Fruit fly (Drosophila melanogaster) whole organism, prepupa: ENCODE data around the gene Pp4-19C.

Experiments
- CG10631 ChIP-seq: fragments of 200-800 bp; sonication (Bioruptor generic); optimal IDR thresholded peaks from 2 replicates; lab custom pipeline; 2016; ENCODE audit warnings: missing biosample characterization, missing genetic modification characterization
- CG11294 ChIP-seq: fragments of 200-800 bp; sonication (Bioruptor generic); IDR thresholded peaks from 2 replicates; pipeline ENCODE4 v1.3.6; 2022; ENCODE audit warnings: missing biosample characterization, missing genetic modification characterization
- CG11762 ChIP-seq: fragments of 200-800 bp; sonication (Bioruptor generic); optimal IDR thresholded peaks from 3 replicates; lab custom pipeline; 2016; ENCODE audit warnings: missing biosample characterization, missing genetic modification characterization; ENCODE audit not compliant: insufficient read depth
- CG11902 ChIP-seq: fragments of 200-800 bp; sonication (Bioruptor generic); optimal IDR thresholded peaks from 3 replicates; lab custom pipeline; 2016; ENCODE audit warnings: missing biosample characterization, missing genetic modification characterization
- CG1621 ChIP-seq: fragments of 200-800 bp; sonication (Bioruptor generic); optimal IDR thresholded peaks from 3 replicates; lab custom pipeline; 2018; ENCODE audit warnings: missing biosample characterization, mild to moderate bottlenecking, missing genetic modification characterization
- CG3032 ChIP-seq: fragments of 200-800 bp; optimal IDR thresholded peaks from 2 replicates; lab custom pipeline; 2019; ENCODE audit warnings: missing biosample characterization, mild to moderate bottlenecking, missing genetic modification characterization, moderate library complexity
- CG31627 ChIP-seq: fragments of 200-800 bp; sonication (Bioruptor generic); optimal IDR thresholded peaks from 3 replicates; lab custom pipeline; 2016; ENCODE audit warnings: missing biosample characterization, missing genetic modification characterization
- CG32006 ChIP-seq: fragments of 200-800 bp; sonication (Bioruptor generic); optimal IDR thresholded peaks from 3 replicates; lab custom pipeline; 2017; ENCODE audit warnings: missing biosample characterization, mild to moderate bottlenecking, missing genetic modification characterization
- CG34406 ChIP-seq: fragments of 200-800 bp; sonication (Bioruptor generic); optimal IDR thresholded peaks from 3 replicates; lab custom pipeline; 2016; ENCODE audit warnings: missing biosample characterization, missing genetic modification characterization
- CG3919 ChIP-seq: fragments of 200-800 bp; sonication (Bioruptor generic); optimal IDR thresholded peaks from 3 replicates; lab custom pipeline; 2016; ENCODE audit warnings: missing biosample characterization, missing genetic modification characterization
- CG6276 ChIP-seq: fragments of 200-800 bp; sonication (Bioruptor generic); optimal IDR thresholded peaks from 2 replicates; lab custom pipeline; 2017; ENCODE audit warnings: missing biosample characterization, mild to moderate bottlenecking, missing genetic modification characterization
- CG7368 ChIP-seq: fragments of 200-800 bp; sonication (Bioruptor generic); optimal IDR thresholded peaks from 3 replicates; lab custom pipeline; 2016; ENCODE audit warnings: missing biosample characterization, missing genetic modification characterization
- CG8119 ChIP-seq: fragments of 200-800 bp; sonication (Bioruptor generic); IDR thresholded peaks from 3 replicates; pipeline ENCODE4 v1.3.6; 2022; ENCODE audit warnings: missing biosample characterization, missing genetic modification characterization
- CG9139 ChIP-seq: fragments of 200-800 bp; sonication (Bioruptor generic); optimal IDR thresholded peaks from 3 replicates; lab custom pipeline; 2017; ENCODE audit warnings: missing biosample characterization, mild to moderate bottlenecking, missing genetic modification characterization
- Eip78C ChIP-seq: fragments of 200-800 bp; sonication (Bioruptor generic); peaks from one replicate; lab custom pipeline; 2016; ENCODE audit warnings: missing biosample characterization, missing genetic modification characterization
- Ets21C ChIP-seq: fragments of 200-800 bp; sonication (Bioruptor generic); optimal IDR thresholded peaks from 3 replicates; lab custom pipeline; 2016; ENCODE audit warnings: missing biosample characterization, missing genetic modification characterization
- Ets96B ChIP-seq: fragments of 200-800 bp; optimal IDR thresholded peaks from 2 replicates; lab custom pipeline; 2019; ENCODE audit warnings: missing biosample characterization, mild to moderate bottlenecking, missing genetic modification characterization, moderate library complexity
- Hr38 ChIP-seq: sonication (Bioruptor generic); optimal IDR thresholded peaks from 2 replicates; lab custom pipeline; 2016; ENCODE audit warnings: missing biosample characterization, missing genetic modification characterization
- Lpt ChIP-seq: fragments of 200-800 bp; sonication (Bioruptor generic); optimal IDR thresholded peaks from 3 replicates; lab custom pipeline; 2016; ENCODE audit warnings: missing biosample characterization, missing genetic modification characterization
- Sox14 ChIP-seq: fragments of 200-800 bp; sonication (Bioruptor generic); optimal IDR thresholded peaks from 3 replicates; lab custom pipeline; 2016; ENCODE audit warnings: missing biosample characterization, missing genetic modification characterization
- achi ChIP-seq: fragments of 200-800 bp; sonication (Bioruptor generic); optimal IDR thresholded peaks from 3 replicates; lab custom pipeline; 2016; ENCODE audit warnings: missing biosample characterization, missing genetic modification characterization
- cyc ChIP-seq: fragments of 200-800 bp; sonication (Bioruptor generic); optimal IDR thresholded peaks from 3 replicates; lab custom pipeline; 2016; ENCODE audit warnings: missing biosample characterization, missing genetic modification characterization
- dsx ChIP-seq: fragments of 200-800 bp; optimal IDR thresholded peaks from 3 replicates; lab custom pipeline; 2019; ENCODE audit warnings: missing biosample characterization, mild to moderate bottlenecking, missing genetic modification characterization, moderate library complexity; ENCODE audit not compliant: poor library complexity, severe bottlenecking
- fd59A ChIP-seq: fragments of 200-800 bp; sonication (Bioruptor generic); optimal IDR thresholded peaks from 2 replicates; lab custom pipeline; 2017; ENCODE audit warnings: missing biosample characterization, mild to moderate bottlenecking, missing genetic modification characterization, missing genetic modification reagents
- fd85E ChIP-seq: fragments of 200-800 bp; sonication (Bioruptor generic); optimal IDR thresholded peaks from 3 replicates; lab custom pipeline; 2016; ENCODE audit warnings: missing biosample characterization, missing genetic modification characterization
- fkh ChIP-seq: fragments of 200-800 bp; sonication (Bioruptor generic); optimal IDR thresholded peaks from 3 replicates; lab custom pipeline; 2017; ENCODE audit warnings: missing biosample characterization, mild to moderate bottlenecking, missing genetic modification characterization, moderate library complexity
- pdm3 ChIP-seq: fragments of 200-800 bp; sonication (Bioruptor generic); optimal IDR thresholded peaks from 3 replicates; lab custom pipeline; 2016; ENCODE audit warnings: missing biosample characterization, missing genetic modification characterization
- salr ChIP-seq, 2 experiments: fragments of 200-800 bp; sonication (Bioruptor generic); optimal IDR thresholded peaks; 3 replicates each; lab custom pipeline; 2016 to 2018; ENCODE audit warnings: missing biosample characterization in 2 of 2, missing genetic modification characterization in 2 of 2, mild to moderate bottlenecking in 1 of 2
- spab ChIP-seq: fragments of 200-800 bp; sonication (Bioruptor generic); optimal IDR thresholded peaks from 2 replicates; lab custom pipeline; 2017; ENCODE audit warnings: missing biosample characterization, mild to moderate bottlenecking, missing genetic modification characterization, missing genetic modification reagents
- ss ChIP-seq, 2 experiments: fragments of 200-800 bp; sonication (Bioruptor generic); optimal IDR thresholded peaks; 2 replicates in 1 of 2; 3 replicates in 1 of 2; lab custom pipeline; 2017 to 2018; ENCODE audit warnings: mild to moderate bottlenecking in 2 of 2, missing biosample characterization in 2 of 2, missing genetic modification characterization in 2 of 2, moderate library complexity in 1 of 2
- vri ChIP-seq: fragments of 200-800 bp; sonication (Bioruptor generic); optimal IDR thresholded peaks from 3 replicates; lab custom pipeline; 2016; ENCODE audit warnings: missing biosample characterization, mild to moderate bottlenecking, missing genetic modification characterization

Pp4-19C gene

dm6 chrX:20394066-20394913 lies 29.5 kb downstream of the Pp4-19C start, which contains the start of gene HERC2 (continued):
- no peak for TF ChIP-seq vri (GFP tag; lab: Kevin White, UChicago)
- TF ChIP-seq dsx (GFP tag; lab: Kevin White, UChicago) = no peak
- no peak for TF ChIP-seq fd59A
- TF ChIP-seq spab (GFP tag; lab: Kevin White, UChicago) = no peak
- peak; percentile 45 for TF ChIP-seq CG3032 (tag; lab: Kevin White, UChicago)
- no peak for TF ChIP-seq Lpt (GFP tag; lab: Kevin White, UChicago)
- peak; percentile 7 for TF ChIP-seq CG34406
- no peak for TF ChIP-seq CG10631
- peak; percentile 33 for TF ChIP-seq Ets96B
- TF ChIP-seq, all 60 proteins: peak for 25

- TF ChIP-seq salr (GFP tag; optimal IDR thresholded peaks at IDR 0.05; lab: Kevin White, UChicago) (no peak), achi (GFP tag; lab: Kevin White, UChicago) (peak; percentile 29)
Measured at dm6 chrX:20393580-20393979, 30.2 kb downstream of the Pp4-19C start, which contains the start of gene Syx16. Syx16 (minus strand) TSS chrX:20393751.

dm6 chrX:20391230-20391629 lies 32.6 kb downstream of the Pp4-19C start:
- TF ChIP-seq dsx (GFP tag; lab: Kevin White, UChicago) (peak; percentile 24), CG11294 (no peak), CG3032 (tag; lab: Kevin White, UChicago) (no peak), Sox14 (GFP tag; lab: Kevin White, UChicago) (peak; percentile 71), Eip78C (GFP tag; lab: Kevin White, UChicago) (peak; percentile 27)

dm6 chrX:20390706-20391105 lies 33.1 kb downstream of the Pp4-19C start, which contains the start of gene jb:
jb (minus strand) TSS chrX:20390806.
- TF ChIP-seq Hr38 (GFP tag; lab: Kevin White, UChicago) (no peak), fkh (GFP tag; lab: Kevin White, UChicago) (no peak)

dm6 chrX:20389633-20390032 lies 34.2 kb downstream of the Pp4-19C start:
- TF ChIP-seq CG11762 (GFP tag; lab: Kevin White, UChicago) = no peak
- no peak for TF ChIP-seq CG7368
- no peak for TF ChIP-seq dsx (GFP tag; lab: Kevin White, UChicago)
- TF ChIP-seq CG1621 (tag; lab: Kevin White, UChicago) = no peak
- no peak for TF ChIP-seq fkh (GFP tag; lab: Kevin White, UChicago)
- no peak for TF ChIP-seq CG11902 (GFP tag; lab: Kevin White, UChicago)
- TF ChIP-seq, all 60 proteins: peak for 0

dm6 chrX:20385865-20386264 lies 37.9 kb downstream of the Pp4-19C start:
- TF ChIP-seq CG31627 (GFP tag; lab: Kevin White, UChicago) = no peak
- no peak for TF ChIP-seq CG9139
- no peak for TF ChIP-seq cyc (GFP tag; lab: Kevin White, UChicago)
- TF ChIP-seq spab (GFP tag; lab: Kevin White, UChicago) = no peak
- TF ChIP-seq CG32006 (GFP tag; lab: Kevin White, UChicago) = no peak
- TF ChIP-seq achi (GFP tag; lab: Kevin White, UChicago) = no peak
- TF ChIP-seq Hr38 (GFP tag; lab: Kevin White, UChicago) = no peak
- no peak for TF ChIP-seq Ets21C (GFP tag; lab: Kevin White, UChicago)
- TF ChIP-seq CG3919 (GFP tag; lab: Kevin White, UChicago) = no peak
- no peak for TF ChIP-seq ss (GFP tag; optimal IDR thresholded peaks at IDR 0.05; lab: Kevin White, UChicago)
- TF ChIP-seq fd85E (GFP tag; lab: Kevin White, UChicago) = no peak
- no peak for TF ChIP-seq CG6276 (GFP tag; lab: Kevin White, UChicago)
- no peak for TF ChIP-seq pdm3
- no peak for TF ChIP-seq CG11762 (GFP tag; lab: Kevin White, UChicago)
- TF ChIP-seq CG3032 (tag; lab: Kevin White, UChicago) = no peak
- TF ChIP-seq CG10631 = no peak
- no peak for TF ChIP-seq CG8119 (GFP tag; lab: Robert Waterston, UW)
